Worm (Caenorhabditis elegans) whole organism, mixed stage, embryonic: Measurements from ENCODE around the gene C07A12.18.

ENCODE experiments used
- M03D4.4 ChIP-seq: sonication (generic microtip); optimal IDR thresholded peaks from 2 replicates; lab custom pipeline; 2017; ENCODE audit warnings: mild to moderate bottlenecking, missing genetic modification characterization, missing compliant biosample characterization
- bed-3 ChIP-seq: fragments of 200-800 bp; sonication (Bioruptor generic); optimal IDR thresholded peaks from 3 replicates; lab custom pipeline; 2018; ENCODE audit warnings: mild to moderate bottlenecking, missing genetic modification characterization, moderate library complexity, missing compliant biosample characterization
- blmp-1 ChIP-seq: fragments of 150-350 bp; optimal IDR thresholded peaks from 2 replicates; lab custom pipeline; 2014; ENCODE audit warnings: missing biosample characterization, missing genetic modification characterization
- ceh-39 ChIP-seq: fragments of 150-350 bp; optimal IDR thresholded peaks from 2 replicates; lab custom pipeline; 2014; ENCODE audit warnings: missing biosample characterization, missing genetic modification characterization
- ceh-83 ChIP-seq: fragments of 200-800 bp; sonication (Bioruptor generic); optimal IDR thresholded peaks from 2 replicates; lab custom pipeline; 2018; ENCODE audit warnings: mild to moderate bottlenecking, missing genetic modification characterization, missing compliant biosample characterization
- ces-1 ChIP-seq: fragments of 150-350 bp; optimal IDR thresholded peaks from 2 replicates; lab custom pipeline; 2014; ENCODE audit warnings: missing biosample characterization, missing genetic modification reagents, missing genetic modification characterization
- cnd-1 ChIP-seq: fragments of 200-800 bp; sonication (Bioruptor generic); optimal IDR thresholded peaks from 2 replicates; lab custom pipeline; 2018; ENCODE audit warnings: mild to moderate bottlenecking, missing genetic modification characterization, missing compliant biosample characterization
- drap-1 ChIP-seq: fragments of 200-800 bp; sonication (Bioruptor generic); optimal IDR thresholded peaks from 3 replicates; lab custom pipeline; 2018; ENCODE audit warnings: mild to moderate bottlenecking, missing genetic modification characterization, missing compliant biosample characterization
- elt-1 ChIP-seq: sonication (generic microtip); optimal IDR thresholded peaks from 2 replicates; lab custom pipeline; 2017; ENCODE audit warnings: missing genetic modification characterization, mild to moderate bottlenecking, missing compliant biosample characterization, antibody characterized with exemption, moderate library complexity, borderline replicate concordance; ENCODE audit not compliant: insufficient read depth
- flh-1 ChIP-seq: fragments of 200-800 bp; sonication (Bioruptor generic); optimal IDR thresholded peaks from 2 replicates; lab custom pipeline; 2018; ENCODE audit warnings: mild to moderate bottlenecking, missing genetic modification characterization, moderate library complexity, missing compliant biosample characterization
- ham-2 ChIP-seq: fragments of 200-800 bp; sonication (Bioruptor generic); optimal IDR thresholded peaks from 2 replicates; lab custom pipeline; 2018; ENCODE audit warnings: mild to moderate bottlenecking, missing genetic modification characterization, missing compliant biosample characterization
- hlh-1 ChIP-seq: fragments of 150-350 bp; optimal IDR thresholded peaks from 2 replicates; lab custom pipeline; 2014; ENCODE audit warnings: missing biosample characterization, missing genetic modification reagents, missing genetic modification characterization
- lin-13 ChIP-seq: fragments of 150-350 bp; optimal IDR thresholded peaks from 2 replicates; lab custom pipeline; 2014; ENCODE audit warnings: missing biosample characterization, missing genetic modification characterization
- lin-32 ChIP-seq: fragments of 200-800 bp; sonication (Bioruptor generic); optimal IDR thresholded peaks from 2 replicates; lab custom pipeline; 2018; ENCODE audit warnings: mild to moderate bottlenecking, missing genetic modification characterization, missing compliant biosample characterization
- lsy-2 ChIP-seq: fragments of 150-350 bp; optimal IDR thresholded peaks from 2 replicates; lab custom pipeline; 2014; ENCODE audit warnings: missing biosample characterization, missing genetic modification characterization
- mab-5 ChIP-seq: fragments of 150-350 bp; optimal IDR thresholded peaks from 2 replicates; lab custom pipeline; 2014; ENCODE audit warnings: missing biosample characterization, missing genetic modification characterization
- mep-1 ChIP-seq: fragments of 150-350 bp; optimal IDR thresholded peaks from 2 replicates; lab custom pipeline; 2017; ENCODE audit warnings: missing biosample characterization, missing genetic modification reagents, missing genetic modification characterization, inconsistent platforms
- nhr-12 ChIP-seq: fragments of 150-350 bp; optimal IDR thresholded peaks from 2 replicates; lab custom pipeline; 2014; ENCODE audit warnings: missing biosample characterization, missing genetic modification characterization
- nhr-2 ChIP-seq: fragments of 150-350 bp; optimal IDR thresholded peaks from 2 replicates; lab custom pipeline; 2014; ENCODE audit warnings: missing biosample characterization, missing genetic modification characterization
- nhr-237 ChIP-seq: fragments of 150-350 bp; optimal IDR thresholded peaks from 2 replicates; lab custom pipeline; 2014; ENCODE audit warnings: missing biosample characterization, missing genetic modification characterization
- nhr-28 ChIP-seq: fragments of 150-350 bp; optimal IDR thresholded peaks from 2 replicates; lab custom pipeline; 2014; ENCODE audit warnings: missing biosample characterization, missing genetic modification characterization
- nhr-76 ChIP-seq: sonication (generic microtip); optimal IDR thresholded peaks from 2 replicates; lab custom pipeline; 2017; ENCODE audit warnings: missing biosample characterization, missing genetic modification characterization
- sem-2 ChIP-seq: fragments of 200-800 bp; sonication (Bioruptor generic); optimal IDR thresholded peaks from 2 replicates; lab custom pipeline; 2018; ENCODE audit warnings: mild to moderate bottlenecking, missing genetic modification characterization, missing compliant biosample characterization
- snpc-4 ChIP-seq: fragments of 150-350 bp; optimal IDR thresholded peaks from 2 replicates; lab custom pipeline; 2014; ENCODE audit warnings: missing biosample characterization, missing genetic modification characterization
- sptf-1 ChIP-seq: sonication (generic microtip); optimal IDR thresholded peaks from 2 replicates; lab custom pipeline; 2017; ENCODE audit warnings: mild to moderate bottlenecking, missing genetic modification characterization, moderate library complexity, missing compliant biosample characterization
- tbx-8 ChIP-seq: fragments of 200-800 bp; sonication (Bioruptor generic); optimal IDR thresholded peaks from 2 replicates; lab custom pipeline; 2018; ENCODE audit warnings: mild to moderate bottlenecking, missing genetic modification characterization, moderate library complexity, missing compliant biosample characterization
- unc-120 ChIP-seq: sonication (generic microtip); optimal IDR thresholded peaks from 2 replicates; lab custom pipeline; 2017; ENCODE audit warnings: missing genetic modification characterization, missing compliant biosample characterization; ENCODE audit not compliant: poor library complexity, severe bottlenecking
- unc-39 ChIP-seq: fragments of 150-350 bp; optimal IDR thresholded peaks from 2 replicates; lab custom pipeline; 2014; ENCODE audit warnings: missing biosample characterization, missing genetic modification characterization
- unc-62 ChIP-seq: fragments of 150-350 bp; optimal IDR thresholded peaks from 2 replicates; lab custom pipeline; 2014; ENCODE audit warnings: missing biosample characterization, missing genetic modification reagents, missing genetic modification characterization
- zip-8 ChIP-seq: fragments of 150-350 bp; optimal IDR thresholded peaks from 2 replicates; lab custom pipeline; 2014; ENCODE audit warnings: missing biosample characterization, missing genetic modification characterization
- ztf-11 ChIP-seq: fragments of 150-350 bp; optimal IDR thresholded peaks from 2 replicates; lab custom pipeline; 2014; ENCODE audit warnings: missing biosample characterization, missing genetic modification characterization

The C07A12.18 gene

ce11 chrX:4567110-4567509, 17.4 kb upstream of the C07A12.18 start:
- no peak for TF ChIP-seq drap-1 (GFP tag; lab: Kevin White, UChicago)
- TF ChIP-seq snpc-4 = no peak
- no peak for TF ChIP-seq sptf-1 (tag; lab: Kevin White, UChicago)
- TF ChIP-seq unc-62 (GFP tag; lab: Kevin White, UChicago) = no peak
- no peak for TF ChIP-seq elt-1 (tag; lab: Kevin White, UChicago)
- TF ChIP-seq blmp-1 (tag; lab: Kevin White, UChicago) = no peak
- TF ChIP-seq unc-120 (tag; lab: Kevin White, UChicago) = no peak
- TF ChIP-seq ceh-39 (tag; lab: Kevin White, UChicago) = no peak
- no peak for TF ChIP-seq ces-1 (GFP tag; lab: Kevin White, UChicago)
- no peak for TF ChIP-seq lsy-2
- no peak for TF ChIP-seq flh-1 (GFP tag; lab: Kevin White, UChicago)
- no peak for TF ChIP-seq zip-8 (tag; lab: Kevin White, UChicago)
- no peak for TF ChIP-seq M03D4.4
- TF ChIP-seq ham-2 (GFP tag; lab: Kevin White, UChicago) = no peak
- no peak for TF ChIP-seq lin-32 (GFP tag; lab: Kevin White, UChicago)
- TF ChIP-seq sem-2 = no peak
- TF ChIP-seq nhr-12 (tag; lab: Kevin White, UChicago) = no peak
- TF ChIP-seq nhr-28 (tag; lab: Kevin White, UChicago) = no peak
- TF ChIP-seq, all 35 proteins: peak for 0

- TF ChIP-seq lin-32 (GFP tag; lab: Kevin White, UChicago) (no peak), sem-2 (no peak), nhr-2 (no peak), ceh-39 (tag; lab: Kevin White, UChicago) (no peak), flh-1 (GFP tag; lab: Kevin White, UChicago) (no peak), ham-2 (GFP tag; lab: Kevin White, UChicago) (no peak), bed-3 (no peak), ztf-11 (tag; lab: Kevin White, UChicago) (no peak), ceh-83 (GFP tag; lab: Kevin White, UChicago) (no peak), drap-1 (GFP tag; lab: Kevin White, UChicago) (no peak), unc-39 (no peak), snpc-4 (no peak), nhr-28 (tag; lab: Kevin White, UChicago) (no peak), elt-1 (tag; lab: Kevin White, UChicago) (no peak), M03D4.4 (no peak), nhr-76 (tag; lab: Kevin White, UChicago) (no peak), mab-5 (tag; lab: Kevin White, UChicago) (no peak)
Measured at ce11 chrX:4564717-4565316, 15.1 kb upstream of the C07A12.18 start, which contains the start of gene amt-4. Gene amt-4 (plus strand): TSS chrX:4565302.

- TF ChIP-seq nhr-12 (tag; lab: Kevin White, UChicago) (no peak), nhr-237 (tag; lab: Kevin White, UChicago) (no peak), hlh-1 (tag; lab: Kevin White, UChicago) (no peak), ztf-11 (tag; lab: Kevin White, UChicago) (no peak), nhr-28 (tag; lab: Kevin White, UChicago) (no peak), lin-13 (tag; lab: Kevin White, UChicago) (no peak), sptf-1 (tag; lab: Kevin White, UChicago) (no peak), mep-1 (tag; lab: Kevin White, UChicago) (no peak), nhr-2 (no peak), ceh-39 (tag; lab: Kevin White, UChicago) (no peak), mab-5 (tag; lab: Kevin White, UChicago) (no peak), ces-1 (GFP tag; lab: Kevin White, UChicago) (no peak), unc-62 (GFP tag; lab: Kevin White, UChicago) (no peak)
Measured at ce11 chrX:4562288-4562687, 12.6 kb upstream of the C07A12.18 start.

- TF ChIP-seq sem-2 (no peak), lin-32 (GFP tag; lab: Kevin White, UChicago) (no peak), blmp-1 (tag; lab: Kevin White, UChicago) (no peak), bed-3 (no peak), unc-120 (tag; lab: Kevin White, UChicago) (no peak), tbx-8 (GFP tag; lab: Kevin White, UChicago) (no peak), cnd-1 (no peak), nhr-2 (no peak), mep-1 (tag; lab: Kevin White, UChicago) (no peak), nhr-76 (tag; lab: Kevin White, UChicago) (no peak), ham-2 (GFP tag; lab: Kevin White, UChicago) (no peak), zip-8 (tag; lab: Kevin White, UChicago) (no peak)
Measured at ce11 chrX:4561863-4562262, 12.2 kb upstream of the C07A12.18 start, which contains the start of gene C05E11.6. Gene C05E11.6 (plus strand): TSS chrX:4562163.
